Fruit fly (Drosophila melanogaster) whole organism, wandering third instar larva: Measurements from ENCODE around the gene Appl.

Experiments used
- Dfd ChIP-seq: fragments of >200 bp; optimal IDR thresholded peaks from 2 replicates; lab custom pipeline; 2017; ENCODE audit warnings: missing biosample characterization, missing genetic modification characterization
- Hnf4 ChIP-seq: fragments of 200-800 bp; sonication (Bioruptor generic); optimal IDR thresholded peaks from 2 replicates; lab custom pipeline; 2016; ENCODE audit warnings: missing biosample characterization, mild to moderate bottlenecking, missing genetic modification characterization
- Mio ChIP-seq: sonication (Bioruptor generic); optimal IDR thresholded peaks from 2 replicates; lab custom pipeline; 2016; ENCODE audit warnings: missing biosample characterization, missing genetic modification characterization
- foxo ChIP-seq, 2 experiments: fragments of 200-800 bp; sonication (Bioruptor generic); optimal IDR thresholded peaks; 2 replicates in 1 of 2; 3 replicates in 1 of 2; lab custom pipeline; 2016 to 2017; ENCODE audit warnings: missing biosample characterization in 2 of 2, missing genetic modification characterization in 2 of 2
- fru ChIP-seq: fragments of 200-800 bp; sonication (Bioruptor generic); optimal IDR thresholded peaks from 3 replicates; lab custom pipeline; 2016; ENCODE audit warnings: missing biosample characterization, mild to moderate bottlenecking, missing genetic modification characterization
- psq ChIP-seq: fragments of 200-800 bp; sonication (Bioruptor generic); optimal IDR thresholded peaks from 3 replicates; lab custom pipeline; 2017; ENCODE audit warnings: missing biosample characterization, mild to moderate bottlenecking, missing genetic modification characterization, moderate library complexity
- rgr ChIP-seq: fragments of 200-800 bp; sonication (Bioruptor generic); optimal IDR thresholded peaks from 3 replicates; lab custom pipeline; 2016; ENCODE audit warnings: missing biosample characterization, mild to moderate bottlenecking, missing genetic modification characterization
- tai ChIP-seq: sonication (Bioruptor generic); optimal IDR thresholded peaks from 2 replicates; lab custom pipeline; 2016; ENCODE audit warnings: missing biosample characterization, missing genetic modification characterization
- usp ChIP-seq: fragments of >200 bp; optimal IDR thresholded peaks from 2 replicates; lab custom pipeline; 2017; ENCODE audit warnings: missing biosample characterization, missing genetic modification characterization

- TF ChIP-seq foxo (GFP tag; optimal IDR thresholded peaks at IDR 0.05; lab: Kevin White, UChicago): peak in 1 of 2 experiments; percentile 10
- TF ChIP-seq fru (GFP tag; lab: Kevin White, UChicago): no peak
- no peak for TF ChIP-seq Hnf4 (GFP tag; lab: Kevin White, UChicago)
- TF ChIP-seq usp (GFP tag; lab: Kevin White, UChicago): no peak
- no peak for TF ChIP-seq psq (GFP tag; lab: Kevin White, UChicago)
- no peak for TF ChIP-seq Dfd (GFP tag; lab: Kevin White, UChicago)
- TF ChIP-seq rgr (GFP tag; lab: Kevin White, UChicago): no peak
- TF ChIP-seq Mio (GFP tag; lab: Kevin White, UChicago): no peak
- TF ChIP-seq tai (GFP tag; lab: Kevin White, UChicago): no peak
These were observed 31.2 kb upstream of the Appl start for dm6 chrX:498924-499588.
